Fruit fly (Drosophila melanogaster): Measurements from ENCODE around the gene Sas10.

Sas10 gene

dm6 chrX:5311838-5312339 is 5.3 kb upstream of the Sas10 start, which contains the start of the genes TrxT and dhd (continued):
- TF ChIP-seq Ets96B (tag; optimal IDR thresholded peaks at IDR 0.05) = peak; percentile 21
- no peak for TF ChIP-seq Hr39 (GFP tag; optimal IDR thresholded peaks at IDR 0.05)
- peak; percentile 29 for TF ChIP-seq esn (GFP tag; optimal IDR thresholded peaks at IDR 0.05)
- no peak for TF ChIP-seq Eip75B (GFP tag; optimal IDR thresholded peaks at IDR 0.05)
- no peak for TF ChIP-seq vri (GFP tag; optimal IDR thresholded peaks at IDR 0.05)
- peak; percentile 22 for TF ChIP-seq cyc (GFP tag; optimal IDR thresholded peaks at IDR 0.05)
- TF ChIP-seq Blimp-1 (GFP tag; optimal IDR thresholded peaks at IDR 0.05) = no peak

DNA sequence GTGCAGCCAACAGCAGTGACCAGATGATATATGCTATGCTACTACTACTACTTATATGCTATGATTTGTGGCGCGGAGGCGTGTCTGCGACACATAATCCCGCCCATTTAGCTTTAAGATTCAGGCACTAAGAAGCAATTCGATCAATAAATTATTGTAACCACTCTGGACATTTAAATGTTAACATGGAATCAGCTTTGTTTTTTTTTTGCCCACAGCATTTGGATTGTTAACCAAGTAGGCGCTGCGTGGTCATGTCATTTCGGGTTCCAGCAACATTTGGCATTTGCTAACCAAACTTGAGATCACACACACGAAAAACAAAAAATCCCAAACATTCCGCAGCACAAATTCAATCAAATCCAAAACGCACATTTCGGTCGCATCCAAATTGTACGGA is 4.3 kb upstream of the Sas10 start, which contains the start of gene CG4198:
Gene CG4198 (plus strand): TSS at position 301 of the 400 bp plus-strand sequence.
- TF ChIP-seq CG16779 (tag; optimal IDR thresholded peaks at IDR 0.05) (no peak), CG32006 (GFP tag; optimal IDR thresholded peaks at IDR 0.05) (no peak), CG6854 (GFP tag; optimal IDR thresholded peaks at IDR 0.05) (no peak), Hr4 (GFP tag; optimal IDR thresholded peaks at IDR 0.05) (no peak)

DNA sequence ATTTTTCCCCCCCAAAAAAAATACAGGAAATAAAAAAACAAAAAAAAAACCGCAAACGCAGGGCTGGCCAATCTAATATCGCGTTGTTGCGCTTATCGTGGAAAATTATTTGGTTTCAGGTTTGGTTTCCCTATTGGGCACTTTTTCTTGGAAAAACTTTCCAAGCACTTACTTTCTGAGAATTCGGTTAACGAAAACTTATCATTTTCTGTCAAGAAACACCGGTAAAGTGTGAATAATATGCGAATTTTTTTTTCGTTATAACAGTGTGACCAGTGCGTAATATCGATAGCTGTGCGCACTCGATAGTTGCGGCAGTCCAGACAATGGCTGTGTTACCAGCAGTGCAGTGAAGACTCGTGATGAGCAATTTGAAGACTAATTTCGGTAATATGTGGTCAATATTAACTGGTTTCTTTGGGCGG is 5.3 kb downstream of the Sas10 start, which contains the start of gene Rnp4F:
Gene Rnp4F (minus strand): TSS at position 238 of the 425 bp plus-strand sequence.
- TF ChIP-seq CG1621 (tag; optimal IDR thresholded peaks at IDR 0.05) (peak; percentile 39), CG15336 (GFP tag; IDR thresholded peaks at IDR 0.05) (peak; percentile 61; the same call in 1 of the 2 replicates), CG31627 (GFP tag; optimal IDR thresholded peaks at IDR 0.05) (peak; percentile 83), CG10631 (GFP tag; optimal IDR thresholded peaks at IDR 0.05) (peak; percentile 74), Hr38 (GFP tag; optimal IDR thresholded peaks at IDR 0.05) (peak; percentile 45), Blimp-1 (GFP tag; optimal IDR thresholded peaks at IDR 0.05) (peak; percentile 15), fd85E (GFP tag; optimal IDR thresholded peaks at IDR 0.05) (no peak), topi (GFP tag; optimal IDR thresholded peaks at IDR 0.05) (peak; percentile 16), Sox15 (GFP tag; optimal IDR thresholded peaks at IDR 0.05) (peak; percentile 62), CG32006 (GFP tag; optimal IDR thresholded peaks at IDR 0.05) (peak; percentile 75), CG3032 (tag; optimal IDR thresholded peaks at IDR 0.05) (peak; percentile 62), CG6163 (GFP tag; IDR thresholded peaks at IDR 0.05) (no peak; the same call in 1 of the 3 replicates), Eip75B (GFP tag; optimal IDR thresholded peaks at IDR 0.05) (no peak), eg (GFP tag; IDR thresholded peaks at IDR 0.05) (peak; percentile 79), CG3919 (GFP tag; optimal IDR thresholded peaks at IDR 0.05) (peak; percentile 60), spab (GFP tag; optimal IDR thresholded peaks at IDR 0.05) (no peak), CG6792 (GFP tag; optimal IDR thresholded peaks at IDR 0.05) (peak; percentile 61), Ets96B (tag; optimal IDR thresholded peaks at IDR 0.05) (no peak), CG8632 (GFP tag; optimal IDR thresholded peaks at IDR 0.05) (peak; percentile 70), achi (GFP tag; optimal IDR thresholded peaks at IDR 0.05) (no peak), net (GFP tag; optimal IDR thresholded peaks at IDR 0.05) (peak; percentile 79), svp (GFP tag) (no peak), CG34406 (GFP tag; optimal IDR thresholded peaks at IDR 0.05) (peak; percentile 55), Ets21C (GFP tag; optimal IDR thresholded peaks at IDR 0.05) (peak; percentile 74), Hr39 (GFP tag; optimal IDR thresholded peaks at IDR 0.05) (peak; percentile 84), fkh (GFP tag; optimal IDR thresholded peaks at IDR 0.05) (no peak), cyc (GFP tag; optimal IDR thresholded peaks at IDR 0.05) (peak; percentile 78), CG11902 (GFP tag; optimal IDR thresholded peaks at IDR 0.05) (peak; percentile 73), vri (GFP tag; optimal IDR thresholded peaks at IDR 0.05) (no peak), Sox14 (GFP tag; optimal IDR thresholded peaks at IDR 0.05) (peak; percentile 76), CG11762 (GFP tag; optimal IDR thresholded peaks at IDR 0.05; ENCODE audit: insufficient read depth) (peak; percentile 37), CG9139 (GFP tag; optimal IDR thresholded peaks at IDR 0.05) (no peak), acj6 (GFP tag; optimal IDR thresholded peaks at IDR 0.05) (peak; percentile 76), CG6808 (GFP tag; optimal IDR thresholded peaks at IDR 0.05) (no peak), Met (GFP tag; optimal IDR thresholded peaks at IDR 0.05) (no peak), CG11294 (GFP tag; IDR thresholded peaks at IDR 0.05) (peak; percentile 31; the same call in 1 of the 2 replicates), Sox102F (GFP tag; optimal IDR thresholded peaks at IDR 0.05) (no peak), Eip93F (GFP tag; optimal IDR thresholded peaks at IDR 0.05) (no peak), dac (GFP tag; optimal IDR thresholded peaks at IDR 0.05) (peak; percentile 72), pdm3 (GFP tag; optimal IDR thresholded peaks at IDR 0.05) (peak; percentile 85), CG6854 (GFP tag; optimal IDR thresholded peaks at IDR 0.05) (peak; percentile 64), salr (GFP tag; optimal IDR thresholded peaks at IDR 0.05) (peak; percentile 24 to 67), CG4318 (GFP tag; optimal IDR thresholded peaks at IDR 0.05) (no peak)

Data from whole organism, prepupa.